Worm (Caenorhabditis elegans): Measurements from ENCODE around the gene wdr-62.
A peak's percentile ranks its signal among the peaks of the same experiment; 100 is the strongest.

Gene wdr-62

ce11 chrV:9406890-9407289 lies 37.0 kb upstream of the wdr-62 start (continued):
- TF ChIP-seq hlh-17 (GFP tag; optimal IDR thresholded peaks at IDR 0.05; ENCODE audit: borderline replicate concordance) (no peak), F16B12.6 (tag; optimal IDR thresholded peaks at IDR 0.05) (no peak), efl-3 (GFP tag; optimal IDR thresholded peaks at IDR 0.05) (no peak), zag-1 (tag; optimal IDR thresholded peaks at IDR 0.05) (no peak), aha-1 (tag; optimal IDR thresholded peaks at IDR 0.05) (no peak), grh-1 (GFP tag; IDR thresholded peaks at IDR 0.05) (no peak), snpc-4 (tag; optimal IDR thresholded peaks at IDR 0.05) (no peak), nhr-11 (tag; optimal IDR thresholded peaks at IDR 0.05) (no peak), fkh-8 (tag; optimal IDR thresholded peaks at IDR 0.05) (no peak), pax-3 (tag; optimal IDR thresholded peaks at IDR 0.05) (no peak), ceh-90 (tag; optimal IDR thresholded peaks at IDR 0.05) (no peak), swsn-7 (tag; optimal IDR thresholded peaks at IDR 0.05) (peak; percentile 12), nhr-76 (tag; optimal IDR thresholded peaks at IDR 0.05) (no peak), pqm-1 (tag; optimal IDR thresholded peaks at IDR 0.05) (no peak), unc-86 (tag; optimal IDR thresholded peaks at IDR 0.05) (no peak), dsc-1 (tag; optimal IDR thresholded peaks at IDR 0.05) (no peak), rnt-1 (tag; optimal IDR thresholded peaks at IDR 0.05) (peak; percentile 35), fos-1 (tag; optimal IDR thresholded peaks at IDR 0.05) (no peak), zip-4 (GFP tag; optimal IDR thresholded peaks at IDR 0.05) (no peak), unc-30 (tag; optimal IDR thresholded peaks at IDR 0.05) (no peak), lir-3 (tag; optimal IDR thresholded peaks at IDR 0.05; ENCODE audit: poor library complexity) (no peak), unc-98 (GFP tag; IDR thresholded peaks at IDR 0.05) (no peak), nhr-28 (tag; optimal IDR thresholded peaks at IDR 0.05) (no peak), lin-14 (GFP tag; optimal IDR thresholded peaks at IDR 0.05) (peak; percentile 30), ama-1 (optimal IDR thresholded peaks at IDR 0.05) (no peak), C34B4.2 (tag; optimal IDR thresholded peaks at IDR 0.05) (no peak), tbx-2 (tag; optimal IDR thresholded peaks at IDR 0.05) (no peak), nhr-90 (tag; optimal IDR thresholded peaks at IDR 0.05; ENCODE audit: poor library complexity) (peak; percentile 21), tlp-1 (tag; optimal IDR thresholded peaks at IDR 0.05) (no peak), nhr-20 (tag; optimal IDR thresholded peaks at IDR 0.05) (peak; percentile 31), ets-5 (GFP tag; IDR thresholded peaks at IDR 0.05) (no peak), ztf-11 (tag; optimal IDR thresholded peaks at IDR 0.05) (no peak), egl-27 (tag; optimal IDR thresholded peaks at IDR 0.05) (no peak), ceh-63 (GFP tag; optimal IDR thresholded peaks at IDR 0.05) (no peak), nhr-84 (tag; optimal IDR thresholded peaks at IDR 0.05) (no peak), ztf-4 (tag; optimal IDR thresholded peaks at IDR 0.05) (no peak), pag-3 (tag; optimal IDR thresholded peaks at IDR 0.05; ENCODE audit: borderline replicate concordance, insufficient read depth) (no peak), xbp-1 (tag; optimal IDR thresholded peaks at IDR 0.05) (no peak), nhr-12 (tag; optimal IDR thresholded peaks at IDR 0.05) (no peak), fkh-4 (tag; optimal IDR thresholded peaks at IDR 0.05; ENCODE audit: borderline replicate concordance) (no peak), nhr-77 (tag; optimal IDR thresholded peaks at IDR 0.05) (peak; percentile 48), aly-2 (tag; optimal IDR thresholded peaks at IDR 0.05) (no peak), ceh-8 (GFP tag; optimal IDR thresholded peaks at IDR 0.05) (no peak), sup-37 (GFP tag; optimal IDR thresholded peaks at IDR 0.05) (no peak), unc-130 (tag; optimal IDR thresholded peaks at IDR 0.05) (no peak), irx-1 (tag; optimal IDR thresholded peaks at IDR 0.05) (no peak), vab-15 (tag; optimal IDR thresholded peaks at IDR 0.05) (no peak), hlh-4 (tag; optimal IDR thresholded peaks at IDR 0.05) (no peak), egl-13 (tag; optimal IDR thresholded peaks at IDR 0.05) (no peak), sox-4 (tag; optimal IDR thresholded peaks at IDR 0.05) (no peak), elt-2 (tag; optimal IDR thresholded peaks at IDR 0.05) (no peak), nhr-237 (tag; optimal IDR thresholded peaks at IDR 0.05) (no peak), ces-1 (GFP tag; optimal IDR thresholded peaks at IDR 0.05) (no peak), ceh-82 (tag; optimal IDR thresholded peaks at IDR 0.05) (no peak)
